Worm (Caenorhabditis elegans) whole organism, mixed stage, embryonic: ENCODE data around the gene C40A11.2.
"Not testable (repeated sequence)": the region's sequence is repeated elsewhere in the genome, so short reads cannot be mapped to it uniquely, and the experiment has no call there.

Experiments
- M03D4.4 ChIP-seq: sonication (generic microtip); optimal IDR thresholded peaks from 2 replicates; lab custom pipeline; 2017; ENCODE audit warnings: mild to moderate bottlenecking, missing genetic modification characterization, missing compliant biosample characterization
- bed-3 ChIP-seq: fragments of 200-800 bp; sonication (Bioruptor generic); optimal IDR thresholded peaks from 3 replicates; lab custom pipeline; 2018; ENCODE audit warnings: mild to moderate bottlenecking, missing genetic modification characterization, moderate library complexity, missing compliant biosample characterization
- blmp-1 ChIP-seq: fragments of 150-350 bp; optimal IDR thresholded peaks from 2 replicates; lab custom pipeline; 2014; ENCODE audit warnings: missing biosample characterization, missing genetic modification characterization
- ceh-39 ChIP-seq: fragments of 150-350 bp; optimal IDR thresholded peaks from 2 replicates; lab custom pipeline; 2014; ENCODE audit warnings: missing biosample characterization, missing genetic modification characterization
- ceh-83 ChIP-seq: fragments of 200-800 bp; sonication (Bioruptor generic); optimal IDR thresholded peaks from 2 replicates; lab custom pipeline; 2018; ENCODE audit warnings: mild to moderate bottlenecking, missing genetic modification characterization, missing compliant biosample characterization
- ces-1 ChIP-seq: fragments of 150-350 bp; optimal IDR thresholded peaks from 2 replicates; lab custom pipeline; 2014; ENCODE audit warnings: missing biosample characterization, missing genetic modification reagents, missing genetic modification characterization
- cnd-1 ChIP-seq: fragments of 200-800 bp; sonication (Bioruptor generic); optimal IDR thresholded peaks from 2 replicates; lab custom pipeline; 2018; ENCODE audit warnings: mild to moderate bottlenecking, missing genetic modification characterization, missing compliant biosample characterization
- drap-1 ChIP-seq: fragments of 200-800 bp; sonication (Bioruptor generic); optimal IDR thresholded peaks from 3 replicates; lab custom pipeline; 2018; ENCODE audit warnings: mild to moderate bottlenecking, missing genetic modification characterization, missing compliant biosample characterization
- elt-1 ChIP-seq: sonication (generic microtip); optimal IDR thresholded peaks from 2 replicates; lab custom pipeline; 2017; ENCODE audit warnings: missing genetic modification characterization, mild to moderate bottlenecking, missing compliant biosample characterization, antibody characterized with exemption, moderate library complexity, borderline replicate concordance; ENCODE audit not compliant: insufficient read depth
- hlh-1 ChIP-seq: fragments of 150-350 bp; optimal IDR thresholded peaks from 2 replicates; lab custom pipeline; 2014; ENCODE audit warnings: missing biosample characterization, missing genetic modification reagents, missing genetic modification characterization
- lin-13 ChIP-seq: fragments of 150-350 bp; optimal IDR thresholded peaks from 2 replicates; lab custom pipeline; 2014; ENCODE audit warnings: missing biosample characterization, missing genetic modification characterization
- lin-32 ChIP-seq: fragments of 200-800 bp; sonication (Bioruptor generic); optimal IDR thresholded peaks from 2 replicates; lab custom pipeline; 2018; ENCODE audit warnings: mild to moderate bottlenecking, missing genetic modification characterization, missing compliant biosample characterization
- lsy-2 ChIP-seq: fragments of 150-350 bp; optimal IDR thresholded peaks from 2 replicates; lab custom pipeline; 2014; ENCODE audit warnings: missing biosample characterization, missing genetic modification characterization
- mab-5 ChIP-seq: fragments of 150-350 bp; optimal IDR thresholded peaks from 2 replicates; lab custom pipeline; 2014; ENCODE audit warnings: missing biosample characterization, missing genetic modification characterization
- mep-1 ChIP-seq: fragments of 150-350 bp; optimal IDR thresholded peaks from 2 replicates; lab custom pipeline; 2017; ENCODE audit warnings: missing biosample characterization, missing genetic modification reagents, missing genetic modification characterization, inconsistent platforms
- mls-2 ChIP-seq: sonication (generic microtip); optimal IDR thresholded peaks from 2 replicates; lab custom pipeline; 2016; ENCODE audit warnings: mild to moderate bottlenecking, missing genetic modification characterization, moderate library complexity, missing compliant biosample characterization
- nhr-12 ChIP-seq: fragments of 150-350 bp; optimal IDR thresholded peaks from 2 replicates; lab custom pipeline; 2014; ENCODE audit warnings: missing biosample characterization, missing genetic modification characterization
- nhr-2 ChIP-seq: fragments of 150-350 bp; optimal IDR thresholded peaks from 2 replicates; lab custom pipeline; 2014; ENCODE audit warnings: missing biosample characterization, missing genetic modification characterization
- nhr-237 ChIP-seq: fragments of 150-350 bp; optimal IDR thresholded peaks from 2 replicates; lab custom pipeline; 2014; ENCODE audit warnings: missing biosample characterization, missing genetic modification characterization
- nhr-28 ChIP-seq: fragments of 150-350 bp; optimal IDR thresholded peaks from 2 replicates; lab custom pipeline; 2014; ENCODE audit warnings: missing biosample characterization, missing genetic modification characterization
- sem-2 ChIP-seq: fragments of 200-800 bp; sonication (Bioruptor generic); optimal IDR thresholded peaks from 2 replicates; lab custom pipeline; 2018; ENCODE audit warnings: mild to moderate bottlenecking, missing genetic modification characterization, missing compliant biosample characterization
- snpc-4 ChIP-seq: fragments of 150-350 bp; optimal IDR thresholded peaks from 2 replicates; lab custom pipeline; 2014; ENCODE audit warnings: missing biosample characterization, missing genetic modification characterization
- sptf-1 ChIP-seq: sonication (generic microtip); optimal IDR thresholded peaks from 2 replicates; lab custom pipeline; 2017; ENCODE audit warnings: mild to moderate bottlenecking, missing genetic modification characterization, moderate library complexity, missing compliant biosample characterization
- tbx-8 ChIP-seq: fragments of 200-800 bp; sonication (Bioruptor generic); optimal IDR thresholded peaks from 2 replicates; lab custom pipeline; 2018; ENCODE audit warnings: mild to moderate bottlenecking, missing genetic modification characterization, moderate library complexity, missing compliant biosample characterization
- unc-120 ChIP-seq: sonication (generic microtip); optimal IDR thresholded peaks from 2 replicates; lab custom pipeline; 2017; ENCODE audit warnings: missing genetic modification characterization, missing compliant biosample characterization; ENCODE audit not compliant: poor library complexity, severe bottlenecking
- unc-62 ChIP-seq: fragments of 150-350 bp; optimal IDR thresholded peaks from 2 replicates; lab custom pipeline; 2014; ENCODE audit warnings: missing biosample characterization, missing genetic modification reagents, missing genetic modification characterization
- ztf-11 ChIP-seq: fragments of 150-350 bp; optimal IDR thresholded peaks from 2 replicates; lab custom pipeline; 2014; ENCODE audit warnings: missing biosample characterization, missing genetic modification characterization

Gene C40A11.2

DNA sequence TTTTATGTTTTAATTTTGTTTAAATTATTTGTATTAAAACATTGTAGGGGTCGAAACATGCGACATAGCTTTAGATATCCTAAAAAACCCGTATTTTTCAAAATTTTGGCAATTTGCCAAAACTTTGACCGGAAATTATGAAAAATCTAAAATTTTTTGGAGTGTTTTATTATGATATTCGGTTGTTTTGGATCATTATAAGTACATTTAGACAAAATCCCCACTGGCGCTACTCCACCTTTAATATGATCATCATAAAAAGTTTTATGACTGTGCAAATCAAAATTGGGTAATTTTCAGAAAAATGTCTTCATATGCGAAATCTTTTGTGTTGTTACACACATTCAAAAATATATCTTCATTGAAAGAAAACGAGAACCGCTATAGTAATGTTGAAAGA, 7.0 kb downstream of the C40A11.2 start, which contains the start of gene math-18:
Gene math-18, plus strand, starts transcription at position 301 of the 400 bp plus-strand sequence.
- not testable (repeated sequence) for TF ChIP-seq unc-62 (GFP tag; lab: Kevin White, UChicago); drap-1; M03D4.4 (tag; lab: Kevin White, UChicago)

DNA sequence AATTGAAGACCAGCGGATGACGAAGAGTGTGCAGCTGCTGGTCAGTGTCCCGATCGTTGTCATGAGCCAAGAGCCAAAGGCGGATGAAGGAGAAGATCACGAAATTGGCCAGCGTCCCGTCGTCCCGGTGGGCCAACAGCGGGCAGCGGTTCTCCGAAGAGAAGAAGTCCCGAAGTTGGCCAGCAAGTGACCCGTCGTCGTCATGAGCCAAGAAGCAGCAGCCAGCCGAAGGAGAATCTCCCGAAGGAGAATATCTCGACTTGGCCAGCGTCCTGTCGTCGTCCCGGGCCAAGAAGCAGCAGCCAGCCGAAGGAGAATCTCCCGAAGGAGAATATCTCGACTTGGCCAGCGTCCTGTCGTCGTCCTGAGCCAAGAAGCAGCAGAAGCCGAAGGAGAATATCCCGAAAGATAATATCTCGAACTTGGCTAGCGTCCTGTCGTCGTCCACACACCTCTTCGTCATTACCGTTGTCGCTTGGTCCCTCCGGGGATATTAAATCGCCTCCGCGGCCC, 16.7 kb downstream of the C40A11.2 start, which contains the start of gene C33C12.11:
Gene C33C12.11, minus strand, starts transcription at position 463 of the 513 bp plus-strand sequence.
- not testable (repeated sequence) for TF ChIP-seq mls-2; drap-1; snpc-4 (tag; lab: Kevin White, UChicago)

DNA sequence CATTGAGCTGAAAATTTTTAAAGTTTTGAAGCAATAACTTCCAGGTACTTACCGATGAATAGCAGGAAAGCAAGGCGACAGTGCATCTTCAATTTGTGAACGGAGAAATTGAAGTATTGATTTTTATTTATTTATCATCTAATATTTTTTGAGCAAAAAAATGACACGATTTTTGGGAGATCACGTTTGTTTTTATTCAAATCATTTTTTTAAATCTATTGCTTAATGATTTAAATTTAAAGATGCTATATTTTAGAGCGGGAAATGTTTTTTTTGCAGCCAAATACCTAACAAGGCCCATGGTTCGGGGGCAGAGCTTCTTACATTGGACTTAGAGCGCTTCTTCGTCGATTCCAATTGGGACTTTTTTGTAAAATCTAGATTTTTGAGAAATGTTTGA, 19.6 kb downstream of the C40A11.2 start, which contains the start of gene C33C12.4:
Gene C33C12.4, minus strand, starts transcription at position 101 of the 400 bp plus-strand sequence.
- TF ChIP-seq ces-1 (GFP tag; lab: Kevin White, UChicago) (no peak), sem-2 (GFP tag; lab: Kevin White, UChicago) (no peak), lsy-2 (tag; lab: Kevin White, UChicago) (no peak), sptf-1 (tag; lab: Kevin White, UChicago) (no peak), unc-62 (GFP tag; lab: Kevin White, UChicago) (no peak), ceh-83 (GFP tag; lab: Kevin White, UChicago) (no peak), ceh-39 (tag; lab: Kevin White, UChicago) (no peak), ztf-11 (tag; lab: Kevin White, UChicago) (no peak), lin-32 (GFP tag; lab: Kevin White, UChicago) (no peak), mep-1 (tag; lab: Kevin White, UChicago) (no peak), unc-120 (tag; lab: Kevin White, UChicago) (no peak), nhr-237 (tag; lab: Kevin White, UChicago) (no peak)

DNA sequence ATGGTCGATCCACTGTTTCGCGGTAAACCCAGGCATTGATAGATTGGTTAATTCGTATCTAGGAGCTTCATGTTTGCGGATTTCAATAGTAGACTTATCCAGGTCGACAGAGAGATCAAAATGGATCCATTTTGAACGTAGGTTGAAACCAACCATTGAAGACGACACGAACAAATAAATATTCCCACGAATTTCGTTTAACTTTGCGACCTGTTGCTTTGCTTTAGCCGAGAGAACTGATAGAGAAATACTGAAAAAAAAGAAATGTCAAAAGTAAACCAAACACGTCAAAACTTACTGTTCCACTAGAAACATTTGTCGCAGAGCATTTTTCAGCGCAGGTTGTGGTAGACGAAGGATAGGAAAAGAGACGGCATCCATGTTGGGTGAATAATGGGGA, 21.6 kb downstream of the C40A11.2 start, which contains the start of gene fbxb-38:
Gene fbxb-38, minus strand, starts transcription at position 390 of the 400 bp plus-strand sequence.
- TF ChIP-seq sem-2 (GFP tag; lab: Kevin White, UChicago) (no peak), lin-32 (GFP tag; lab: Kevin White, UChicago) (no peak), drap-1 (no peak), blmp-1 (tag; lab: Kevin White, UChicago) (no peak), unc-120 (tag; lab: Kevin White, UChicago) (no peak), nhr-237 (tag; lab: Kevin White, UChicago) (no peak), lsy-2 (tag; lab: Kevin White, UChicago) (no peak), mab-5 (tag; lab: Kevin White, UChicago) (no peak), ceh-83 (GFP tag; lab: Kevin White, UChicago) (no peak), tbx-8 (GFP tag; lab: Kevin White, UChicago) (no peak), nhr-12 (tag; lab: Kevin White, UChicago) (no peak), hlh-1 (tag; lab: Kevin White, UChicago) (no peak), elt-1 (tag; lab: Kevin White, UChicago) (no peak), nhr-2 (tag; lab: Kevin White, UChicago) (no peak), bed-3 (GFP tag; lab: Kevin White, UChicago) (no peak), cnd-1 (tag; lab: Kevin White, UChicago) (no peak), ces-1 (GFP tag; lab: Kevin White, UChicago) (no peak)

DNA sequence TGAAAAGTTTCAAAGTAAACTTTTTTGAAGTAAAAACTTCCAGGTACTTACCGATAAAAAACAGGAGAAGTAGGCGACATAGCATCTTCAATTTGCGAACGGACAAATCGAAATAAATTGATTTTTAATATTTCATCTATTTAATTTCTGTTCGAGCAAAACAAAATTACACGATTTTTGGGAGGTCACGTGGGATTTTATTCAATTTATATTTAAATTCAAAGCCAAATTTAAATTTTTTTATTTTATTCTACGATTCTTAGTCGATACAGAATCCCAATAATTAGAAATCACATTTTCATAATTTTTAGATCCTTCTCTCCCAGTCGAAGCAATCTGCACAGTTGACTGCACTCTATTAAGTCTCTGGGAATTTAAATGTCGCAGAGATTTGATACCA, 23.3 kb downstream of the C40A11.2 start, which contains the start of gene C33C12.12:
Gene C33C12.12, minus strand, starts transcription at position 101 of the 400 bp plus-strand sequence.
- TF ChIP-seq nhr-28 (tag; lab: Kevin White, UChicago) (no peak), mab-5 (tag; lab: Kevin White, UChicago) (no peak), nhr-2 (tag; lab: Kevin White, UChicago) (no peak), M03D4.4 (tag; lab: Kevin White, UChicago) (no peak), lin-32 (GFP tag; lab: Kevin White, UChicago) (no peak)
- TF ChIP-seq, all 35 proteins: peak for 0

DNA sequence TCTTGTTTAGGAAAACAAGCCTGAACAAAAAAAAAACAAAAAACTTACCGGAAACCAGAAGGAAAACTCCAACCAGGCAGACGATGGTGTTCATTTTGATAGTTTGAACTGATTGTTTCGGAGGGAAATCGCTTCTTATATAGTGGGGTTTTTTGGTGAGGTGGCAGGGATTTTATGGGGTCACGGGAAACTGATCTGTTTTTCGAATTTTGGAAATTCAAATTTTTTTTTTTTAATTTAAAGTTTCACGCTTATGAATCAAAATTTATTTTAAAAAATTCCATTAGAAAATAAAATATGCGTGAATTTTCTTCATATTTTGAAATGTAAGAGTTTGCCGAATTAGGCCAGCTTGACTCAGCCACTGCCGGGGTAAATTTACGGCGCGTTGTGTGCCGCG, 28.6 kb downstream of the C40A11.2 start, which contains the start of gene C33C12.7:
Gene C33C12.7, minus strand, starts transcription at position 101 of the 400 bp plus-strand sequence.
- no peak for TF ChIP-seq ces-1 (GFP tag; lab: Kevin White, UChicago)
- no peak for TF ChIP-seq drap-1
- no peak for TF ChIP-seq lin-13 (tag; lab: Kevin White, UChicago)
- TF ChIP-seq lin-32 (GFP tag; lab: Kevin White, UChicago), result no peak
